Fruit fly (Drosophila melanogaster) whole organism, pupa: ENCODE measurements around the gene CG18095.

Experiments
- CG10348 ChIP-seq: fragments of 200-800 bp; sonication (Bioruptor generic); IDR thresholded peaks from 2 replicates; pipeline ENCODE4 v1.3.6; 2022; ENCODE audit warnings: missing biosample characterization, missing genetic modification characterization
- CG12605 ChIP-seq: fragments of 200-800 bp; sonication (Bioruptor generic); IDR thresholded peaks from 2 replicates; pipeline ENCODE4 v1.3.6; 2022; ENCODE audit warnings: missing biosample characterization, missing genetic modification characterization
- CG13204 ChIP-seq: fragments of 200-800 bp; sonication (Bioruptor generic); optimal IDR thresholded peaks from 2 replicates; lab custom pipeline; 2018; ENCODE audit warnings: missing biosample characterization, mild to moderate bottlenecking, missing genetic modification characterization, moderate library complexity
- CG14655 ChIP-seq: fragments of 200-800 bp; sonication (Bioruptor generic); optimal IDR thresholded peaks from 3 replicates; lab custom pipeline; 2017; ENCODE audit warnings: mild to moderate bottlenecking, missing biosample characterization, missing genetic modification reagents, missing genetic modification characterization
- CG15710 ChIP-seq: fragments of 200-800 bp; sonication (Bioruptor generic); optimal IDR thresholded peaks from 2 replicates; lab custom pipeline; 2018; ENCODE audit warnings: missing biosample characterization, mild to moderate bottlenecking, missing genetic modification characterization, moderate library complexity
- CG17806 ChIP-seq: fragments of 200-800 bp; sonication (Bioruptor generic); optimal IDR thresholded peaks from 2 replicates; lab custom pipeline; 2018; ENCODE audit warnings: missing biosample characterization, mild to moderate bottlenecking, missing genetic modification characterization, moderate library complexity
- CG32121 ChIP-seq: fragments of 200-800 bp; sonication (Bioruptor generic); IDR thresholded peaks from 2 replicates; pipeline ENCODE4 v1.3.6; 2022; ENCODE audit warnings: missing biosample characterization, missing genetic modification characterization
- CG34367 ChIP-seq: fragments of 200-800 bp; sonication (Bioruptor generic); optimal IDR thresholded peaks from 2 replicates; lab custom pipeline; 2018; ENCODE audit warnings: missing biosample characterization, mild to moderate bottlenecking, missing genetic modification characterization
- CG4496 ChIP-seq: fragments of 200-800 bp; sonication (Bioruptor generic); IDR thresholded peaks from 3 replicates; pipeline ENCODE4 v1.3.6; 2022; ENCODE audit warnings: missing biosample characterization, missing genetic modification characterization
- CG8159 ChIP-seq: fragments of 200-800 bp; sonication (Bioruptor generic); optimal IDR thresholded peaks from 3 replicates; lab custom pipeline; 2018; ENCODE audit warnings: missing biosample characterization, mild to moderate bottlenecking, missing genetic modification characterization, moderate library complexity
- CG8301 ChIP-seq: fragments of 200-800 bp; sonication (Bioruptor generic); optimal IDR thresholded peaks from 2 replicates; lab custom pipeline; 2018; ENCODE audit warnings: missing biosample characterization, mild to moderate bottlenecking, missing genetic modification characterization
- CG9948 ChIP-seq: fragments of 200-800 bp; sonication (Bioruptor generic); optimal IDR thresholded peaks from 2 replicates; lab custom pipeline; 2018; ENCODE audit warnings: missing biosample characterization, mild to moderate bottlenecking, missing genetic modification characterization, moderate library complexity
- D1 ChIP-seq: fragments of 200-800 bp; sonication (Bioruptor generic); optimal IDR thresholded peaks from 2 replicates; lab custom pipeline; 2018; ENCODE audit warnings: missing biosample characterization, mild to moderate bottlenecking, missing genetic modification characterization, moderate library complexity
- EcR ChIP-seq: fragments of 200-800 bp; sonication (Bioruptor generic); optimal IDR thresholded peaks from 3 replicates; lab custom pipeline; 2019; ENCODE audit warnings: missing biosample characterization, missing genetic modification characterization, mild to moderate bottlenecking, moderate library complexity, missing genetic modification reagents
- Ets98B ChIP-seq: fragments of 200-800 bp; sonication (Bioruptor generic); IDR thresholded peaks from 2 replicates; pipeline ENCODE4 v1.3.6; 2022; ENCODE audit warnings: missing biosample characterization, missing genetic modification characterization
- Pif1A ChIP-seq: fragments of 200-800 bp; sonication (Bioruptor generic); optimal IDR thresholded peaks from 3 replicates; lab custom pipeline; 2016; ENCODE audit warnings: missing biosample characterization, missing genetic modification characterization
- Pif1B ChIP-seq: fragments of 200-800 bp; sonication (Bioruptor generic); optimal IDR thresholded peaks from 3 replicates; lab custom pipeline; 2016; ENCODE audit warnings: missing biosample characterization, missing genetic modification characterization
- Snoo ChIP-seq: fragments of 200-800 bp; sonication (Bioruptor generic); optimal IDR thresholded peaks from 3 replicates; lab custom pipeline; 2017; ENCODE audit warnings: missing biosample characterization, mild to moderate bottlenecking, missing genetic modification characterization, inconsistent platforms
- fd96Ca ChIP-seq: fragments of 200-800 bp; sonication (Bioruptor generic); IDR thresholded peaks from 3 replicates; pipeline ENCODE4 v1.3.6; 2022; ENCODE audit warnings: missing biosample characterization, missing genetic modification characterization
- gl ChIP-seq: fragments of 200-800 bp; sonication (Bioruptor generic); optimal IDR thresholded peaks from 2 replicates; lab custom pipeline; 2018; ENCODE audit warnings: missing biosample characterization, mild to moderate bottlenecking, missing genetic modification characterization
- rn ChIP-seq: fragments of 200-800 bp; sonication (Bioruptor generic); IDR thresholded peaks from 2 replicates; pipeline ENCODE4 v1.3.6; 2022; ENCODE audit warnings: missing biosample characterization, missing genetic modification characterization

Gene CG18095

DNA sequence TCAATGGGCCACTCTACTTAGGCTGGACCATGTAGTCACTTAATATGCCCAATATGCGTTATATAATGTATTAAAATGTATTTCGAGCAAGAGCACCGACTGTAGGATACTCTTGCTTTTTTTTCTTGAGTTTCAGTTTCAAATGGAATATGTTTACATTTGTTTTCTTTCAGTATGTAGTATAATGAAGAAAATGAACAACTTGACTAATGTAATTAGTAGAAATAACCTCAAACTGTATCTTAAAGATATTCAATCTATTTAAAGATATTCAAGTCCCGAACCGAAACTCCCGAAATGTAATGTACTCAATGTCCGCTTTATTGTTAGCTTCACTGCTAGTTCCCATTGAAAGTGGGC lies 6.6 kb downstream of the CG18095 start:
- peak; percentile 20 for TF ChIP-seq CG9948 (tag; lab: Kevin White, UChicago)
- TF ChIP-seq rn (GFP tag; lab: Robert Waterston, UW): 0 out of 2 replicates have a peak, but pooled peaks have one; percentile 3
- TF ChIP-seq CG12605 (GFP tag; lab: Robert Waterston, UW): no peak
- TF ChIP-seq CG8301 (tag; lab: Kevin White, UChicago): peak; percentile 66
- no peak for TF ChIP-seq CG34367 (tag; lab: Kevin White, UChicago)
- peak; percentile 65 for TF ChIP-seq CG14655 (GFP tag; lab: Kevin White, UChicago)
- TF ChIP-seq gl (tag; lab: Kevin White, UChicago): no peak
- TF ChIP-seq Ets98B (GFP tag; lab: Robert Waterston, UW): no peak
- no peak for TF ChIP-seq fd96Ca (GFP tag; lab: Robert Waterston, UW)
- peak; percentile 11; the same call in 1 of the 3 replicates for TF ChIP-seq CG4496 (GFP tag; lab: Robert Waterston, UW)
- TF ChIP-seq CG8159 (tag; lab: Kevin White, UChicago): peak; percentile 76
- no peak for TF ChIP-seq CG17806 (tag; lab: Kevin White, UChicago)

DNA sequence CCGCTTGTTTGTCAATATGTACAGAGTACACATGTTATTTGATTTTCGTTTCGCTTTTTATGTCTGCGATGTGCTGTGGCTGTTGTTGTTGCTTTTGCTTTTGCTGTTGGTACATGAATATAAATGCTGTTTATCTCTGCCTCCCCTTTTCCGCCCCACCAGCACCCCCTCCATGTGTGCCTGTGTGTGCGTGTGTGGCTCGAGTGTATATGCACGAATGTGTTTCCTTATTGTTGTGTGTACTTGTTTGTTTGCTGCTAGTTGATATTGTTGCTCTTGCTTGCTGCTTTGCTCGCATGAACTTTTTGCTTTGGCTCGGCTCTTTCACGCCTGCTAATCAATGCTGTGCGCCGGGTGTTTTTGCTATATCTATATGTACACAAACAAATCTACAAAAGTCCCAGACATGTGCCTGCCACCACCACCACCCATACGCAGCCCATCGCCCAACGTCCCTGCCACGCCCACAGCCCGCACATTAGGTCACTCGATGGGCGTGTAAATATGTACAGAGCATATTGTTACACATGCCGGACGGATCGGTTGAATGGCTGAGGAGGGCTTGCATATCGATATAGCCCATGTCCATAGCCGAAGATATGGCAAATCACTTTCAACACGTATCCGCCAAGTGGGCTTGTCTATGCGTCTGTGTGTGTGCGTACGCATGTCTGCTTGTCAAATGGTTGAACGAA lies 7.1 kb downstream of the CG18095 start:
- peak; percentile 71 for TF ChIP-seq CG13204 (GFP tag; lab: Kevin White, UChicago)
- TF ChIP-seq CG12605 (GFP tag; lab: Robert Waterston, UW): peak; percentile 68
- TF ChIP-seq fd96Ca (GFP tag; lab: Robert Waterston, UW): peak; percentile 89
- TF ChIP-seq CG8301 (tag; lab: Kevin White, UChicago): peak; percentile 64
- no peak for TF ChIP-seq CG10348 (GFP tag; lab: Robert Waterston, UW)
- peak; percentile 80 for TF ChIP-seq Pif1B (GFP tag; lab: Kevin White, UChicago)
- peak; percentile 73 for TF ChIP-seq CG14655 (GFP tag; lab: Kevin White, UChicago)
- peak; percentile 79 for TF ChIP-seq gl (tag; lab: Kevin White, UChicago)
- TF ChIP-seq Pif1A: peak; percentile 86
- peak; percentile 44 for TF ChIP-seq CG15710 (tag; lab: Kevin White, UChicago)
- TF ChIP-seq CG9948 (tag; lab: Kevin White, UChicago): no peak
- TF ChIP-seq rn (GFP tag; lab: Robert Waterston, UW): peak; percentile 61
- peak; percentile 88 for TF ChIP-seq Ets98B (GFP tag; lab: Robert Waterston, UW)
- peak; percentile 29 for TF ChIP-seq CG8159 (tag; lab: Kevin White, UChicago)
- peak; percentile 90 for TF ChIP-seq CG32121
- peak; percentile 69 for TF ChIP-seq CG34367 (tag; lab: Kevin White, UChicago)
- peak; percentile 13 for TF ChIP-seq CG17806 (tag; lab: Kevin White, UChicago)
- peak; percentile 85 for TF ChIP-seq CG4496 (GFP tag; lab: Robert Waterston, UW)
- TF ChIP-seq Snoo: peak; percentile 88
- TF ChIP-seq D1 (tag; lab: Kevin White, UChicago): no peak
- peak; percentile 49 for TF ChIP-seq EcR (GFP tag; lab: Kevin White, UChicago)

- TF ChIP-seq Pif1B (GFP tag; lab: Kevin White, UChicago) (no peak), D1 (tag; lab: Kevin White, UChicago) (no peak), Snoo (no peak), CG10348 (GFP tag; lab: Robert Waterston, UW) (no peak), CG9948 (tag; lab: Kevin White, UChicago) (peak; percentile 42), CG13204 (GFP tag; lab: Kevin White, UChicago) (no peak), EcR (GFP tag; lab: Kevin White, UChicago) (peak; percentile 28), CG12605 (GFP tag; lab: Robert Waterston, UW) (no peak), Pif1A (no peak), Ets98B (GFP tag; lab: Robert Waterston, UW) (peak; percentile 4; the same call in 1 of the 2 replicates), gl (tag; lab: Kevin White, UChicago) (no peak), CG8159 (tag; lab: Kevin White, UChicago) (peak; percentile 50), CG4496 (GFP tag; lab: Robert Waterston, UW) (peak; percentile 19; the same call in 2 of the 3 replicates), CG32121 (peak; percentile 27; the same call in 1 of the 2 replicates), CG17806 (tag; lab: Kevin White, UChicago) (peak; percentile 8), rn (GFP tag; lab: Robert Waterston, UW) (no peak), fd96Ca (GFP tag; lab: Robert Waterston, UW) (no peak), CG8301 (tag; lab: Kevin White, UChicago) (peak; percentile 47), CG15710 (tag; lab: Kevin White, UChicago) (peak; percentile 40), CG14655 (GFP tag; lab: Kevin White, UChicago) (peak; percentile 33), CG34367 (tag; lab: Kevin White, UChicago) (peak; percentile 29)
Observed at dm6 chr2L:14023136-14024050, 7.9 kb downstream of the CG18095 start.

DNA sequence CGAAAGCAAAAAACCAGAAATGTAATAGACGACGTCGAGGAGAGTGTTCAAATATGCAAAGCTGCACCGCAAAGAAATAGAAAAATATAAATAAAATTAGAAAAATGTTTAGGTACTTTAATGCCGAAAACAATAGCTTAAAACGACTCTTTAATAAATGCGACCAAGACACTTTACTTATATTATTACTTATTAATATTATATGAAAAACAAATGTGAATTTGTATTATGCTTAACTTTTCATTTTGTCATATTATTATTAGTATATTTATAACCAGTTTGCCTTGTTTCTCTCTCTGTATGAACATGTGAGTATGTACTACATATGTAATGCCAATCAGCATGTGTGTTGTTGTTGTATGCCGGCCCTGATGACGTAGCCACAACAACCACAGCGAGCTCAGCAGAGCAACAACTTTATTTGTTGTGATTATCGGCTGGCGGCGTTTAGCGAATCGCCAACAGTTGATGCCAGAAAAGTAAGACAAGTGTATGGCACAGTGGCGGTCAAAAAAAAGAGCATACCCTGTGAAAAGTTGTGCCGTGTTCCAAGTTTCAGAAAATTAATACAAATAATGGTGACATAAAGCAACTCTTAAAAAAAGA lies 9.1 kb downstream of the CG18095 start:
- TF ChIP-seq EcR (GFP tag; lab: Kevin White, UChicago) (peak; percentile 12), CG12605 (GFP tag; lab: Robert Waterston, UW) (peak; percentile 88), rn (GFP tag; lab: Robert Waterston, UW) (peak; percentile 89), CG17806 (tag; lab: Kevin White, UChicago) (peak; percentile 89), gl (tag; lab: Kevin White, UChicago) (peak; percentile 49), Snoo (peak; percentile 64), fd96Ca (GFP tag; lab: Robert Waterston, UW) (peak; percentile 89), D1 (tag; lab: Kevin White, UChicago) (peak; percentile 90), CG10348 (GFP tag; lab: Robert Waterston, UW) (peak; percentile 71), CG32121 (peak; percentile 95), CG14655 (GFP tag; lab: Kevin White, UChicago) (peak; percentile 97), Ets98B (GFP tag; lab: Robert Waterston, UW) (peak; percentile 83), CG8159 (tag; lab: Kevin White, UChicago) (peak; percentile 92), CG9948 (tag; lab: Kevin White, UChicago) (peak; percentile 97), CG8301 (tag; lab: Kevin White, UChicago) (peak; percentile 95), CG4496 (GFP tag; lab: Robert Waterston, UW) (peak; percentile 93), CG13204 (GFP tag; lab: Kevin White, UChicago) (peak; percentile 26), Pif1A (peak; percentile 53), CG34367 (tag; lab: Kevin White, UChicago) (peak; percentile 80), CG15710 (tag; lab: Kevin White, UChicago) (peak; percentile 82), Pif1B (GFP tag; lab: Kevin White, UChicago) (peak; percentile 33)
